Worm (Caenorhabditis elegans): ENCODE data around the gene haf-3.
"Not testable (repeated sequence)": the region's sequence is repeated elsewhere in the genome, so short reads cannot be mapped to it uniquely, and the experiment has no call there.

haf-3 gene

DNA sequence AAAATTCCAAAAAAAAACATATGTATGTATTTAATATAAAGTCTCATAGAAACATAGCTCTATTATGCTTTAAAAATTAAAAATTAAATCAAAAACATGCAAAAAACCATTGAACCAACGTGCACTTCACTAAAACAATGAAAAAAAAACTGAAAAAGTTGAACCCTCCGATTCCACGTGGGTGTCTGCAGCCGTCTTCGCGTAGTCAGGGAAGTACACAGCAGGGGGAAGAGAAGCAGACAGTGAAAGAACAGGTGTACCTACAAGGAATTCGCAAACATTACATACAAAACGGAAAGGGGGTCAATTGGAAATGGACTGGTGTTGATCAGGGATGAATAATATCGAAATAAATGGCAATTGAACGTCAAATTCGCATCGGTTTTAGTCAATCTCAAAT lies 8.0 kb upstream of the haf-3 start:
- no peak for TF ChIP-seq unc-62 (GFP tag; optimal IDR thresholded peaks at IDR 0.05)

DNA sequence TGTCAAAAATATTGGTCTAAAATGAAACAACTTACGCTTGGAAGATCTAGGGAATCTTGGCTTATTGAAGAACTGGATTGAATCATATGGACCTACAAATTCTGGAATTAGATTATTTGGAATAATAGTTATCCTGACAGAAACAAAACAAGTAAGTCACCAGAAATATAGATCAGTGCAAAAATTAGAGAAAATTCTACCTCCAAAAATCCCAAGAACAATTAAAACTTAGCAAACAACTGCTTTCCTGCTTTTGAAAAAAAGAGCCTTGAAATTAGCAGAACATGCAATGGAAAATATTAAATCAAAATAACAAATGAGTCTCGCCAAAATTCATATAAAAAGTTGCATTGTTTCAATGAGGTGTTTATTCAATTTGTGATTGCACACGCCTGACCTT lies 7.2 kb upstream of the haf-3 start, which contains the start of gene nhr-60:
Gene nhr-60 (minus strand): TSS at position 101 of the 400 bp plus-strand sequence.
- TF ChIP-seq unc-62 (GFP tag; optimal IDR thresholded peaks at IDR 0.05): no peak

DNA sequence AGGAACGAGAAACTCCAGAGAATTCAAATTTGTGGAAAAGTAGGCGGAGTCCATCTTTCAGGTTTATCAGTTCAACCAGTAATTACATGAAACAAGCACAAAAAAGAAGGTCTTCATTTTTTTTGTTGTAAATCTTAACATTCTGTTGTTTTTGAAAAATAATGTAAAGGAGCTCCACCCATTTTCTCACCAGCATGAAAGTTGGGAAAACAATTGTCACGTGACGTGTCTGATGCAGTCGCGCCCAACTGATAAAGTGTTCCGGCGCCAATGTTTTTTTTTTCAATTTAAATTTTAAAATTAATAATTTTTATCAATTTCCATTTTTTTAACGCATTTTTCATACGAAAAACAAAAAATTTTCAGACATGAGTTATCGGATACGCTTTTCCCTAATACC lies 3.1 kb upstream of the haf-3 start, which contains the start of gene F57A10.4:
Gene F57A10.4 (plus strand): TSS at position 367 of the 400 bp plus-strand sequence.
- TF ChIP-seq unc-62 (GFP tag; optimal IDR thresholded peaks at IDR 0.05): no peak

DNA sequence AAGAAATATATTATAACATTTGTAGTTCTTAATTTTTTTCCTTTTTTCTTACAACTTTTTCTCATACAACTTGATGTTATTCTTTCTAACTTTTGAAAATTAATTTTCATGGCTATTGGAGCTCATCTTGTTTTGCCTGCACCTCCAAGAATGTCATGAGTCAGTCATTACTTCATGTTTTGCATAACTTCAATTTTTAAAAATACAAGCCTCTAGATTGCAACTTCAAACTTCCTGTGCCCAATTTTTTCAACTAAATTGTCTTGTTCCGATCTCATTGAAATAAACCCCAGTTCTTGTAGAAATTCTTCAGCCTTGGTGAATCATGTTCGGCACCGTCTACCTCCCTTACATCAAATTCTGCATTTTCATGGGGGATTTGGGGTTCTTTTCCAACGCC lies 7.5 kb downstream of the haf-3 start, which contains the start of gene str-9:
Gene str-9 (plus strand): TSS at position 301 of the 400 bp plus-strand sequence.
- no peak for TF ChIP-seq unc-62 (GFP tag; optimal IDR thresholded peaks at IDR 0.05)

DNA sequence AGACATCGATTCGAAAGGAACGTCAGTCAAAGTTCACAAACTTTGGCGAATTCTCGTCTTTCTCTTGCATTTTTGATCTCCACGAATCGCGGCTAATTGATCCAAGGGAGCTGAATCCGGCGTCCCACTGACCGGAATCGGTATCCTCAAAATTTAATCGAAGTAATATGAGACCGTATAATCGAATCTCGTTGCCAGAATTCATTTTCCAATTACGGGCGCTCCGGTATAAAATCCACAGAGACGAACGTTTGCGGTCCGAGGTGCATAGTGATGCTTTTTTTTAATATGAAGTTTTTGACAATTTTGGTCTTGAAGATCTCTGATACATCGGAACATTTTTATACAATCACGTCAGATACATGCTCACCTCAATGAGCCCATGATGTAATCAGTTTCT lies 8.3 kb downstream of the haf-3 start:
- TF ChIP-seq unc-62 (GFP tag; optimal IDR thresholded peaks at IDR 0.05): no peak

DNA sequence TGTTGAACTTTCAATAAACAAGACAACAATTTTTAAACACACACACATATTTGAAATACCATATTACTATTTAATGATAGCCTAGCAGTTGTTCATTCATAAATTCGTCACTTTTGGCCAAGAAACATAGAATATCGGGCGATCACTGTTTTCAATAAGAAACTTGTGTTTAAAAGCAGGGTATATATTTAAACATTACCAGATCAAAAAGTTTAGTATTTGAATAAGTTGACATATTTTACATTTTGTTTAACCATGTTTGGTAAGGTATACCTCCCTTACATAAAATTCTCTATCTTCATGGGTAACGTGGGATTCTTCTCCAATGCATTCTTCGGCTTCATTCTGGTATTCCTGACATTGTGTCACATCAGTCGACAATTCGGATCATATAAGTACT lies 11.2 kb downstream of the haf-3 start, which contains the start of gene str-8:
Gene str-8 (plus strand): TSS at position 301 of the 400 bp plus-strand sequence.
- TF ChIP-seq unc-62 (GFP tag; optimal IDR thresholded peaks at IDR 0.05): not testable (repeated sequence)

DNA sequence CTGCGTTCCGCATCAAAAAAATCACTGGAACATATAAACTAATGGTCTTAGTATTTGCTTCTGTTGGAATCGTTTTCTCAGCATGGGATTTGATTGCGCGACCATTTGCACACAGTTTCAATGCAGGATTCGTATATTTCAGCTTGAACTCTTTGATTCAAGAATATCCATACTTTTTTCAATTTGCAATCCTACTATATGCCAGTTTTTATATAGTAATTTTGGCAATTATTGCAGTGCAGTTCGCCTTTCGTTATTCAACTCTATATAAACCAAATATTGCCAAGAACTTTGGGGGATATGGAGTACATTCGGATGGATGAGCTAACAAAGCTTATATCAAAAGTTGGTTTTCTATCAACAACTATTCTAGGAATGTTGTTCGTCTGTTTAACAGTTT lies 13.0 kb downstream of the haf-3 start, which contains the start of gene str-5:
Gene str-5 (plus strand): TSS at position 301 of the 400 bp plus-strand sequence.
- not testable (repeated sequence) for TF ChIP-seq unc-62 (GFP tag; optimal IDR thresholded peaks at IDR 0.05)

DNA sequence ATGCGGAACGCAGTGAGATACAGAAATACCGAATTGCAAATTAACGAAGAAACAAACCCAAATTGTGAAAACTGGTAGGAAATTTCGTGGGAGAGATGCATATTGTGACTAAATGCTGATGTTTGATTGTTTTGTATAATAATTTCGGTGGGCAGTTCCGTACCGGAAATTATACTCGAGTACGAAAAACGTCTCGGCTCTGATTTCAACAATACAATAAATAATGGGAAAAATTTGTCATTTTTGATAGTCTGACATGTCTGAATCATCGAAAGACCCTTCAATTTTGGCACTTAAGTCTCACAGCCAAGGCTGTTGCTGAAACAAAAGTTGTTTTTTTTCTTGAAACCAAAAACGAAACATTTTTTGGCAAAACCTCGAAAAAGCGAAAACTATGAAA lies 13.9 kb downstream of the haf-3 start, which contains the start of gene str-43:
Gene str-43 (minus strand): TSS at position 101 of the 400 bp plus-strand sequence.
- TF ChIP-seq unc-62 (GFP tag; optimal IDR thresholded peaks at IDR 0.05): no peak

DNA sequence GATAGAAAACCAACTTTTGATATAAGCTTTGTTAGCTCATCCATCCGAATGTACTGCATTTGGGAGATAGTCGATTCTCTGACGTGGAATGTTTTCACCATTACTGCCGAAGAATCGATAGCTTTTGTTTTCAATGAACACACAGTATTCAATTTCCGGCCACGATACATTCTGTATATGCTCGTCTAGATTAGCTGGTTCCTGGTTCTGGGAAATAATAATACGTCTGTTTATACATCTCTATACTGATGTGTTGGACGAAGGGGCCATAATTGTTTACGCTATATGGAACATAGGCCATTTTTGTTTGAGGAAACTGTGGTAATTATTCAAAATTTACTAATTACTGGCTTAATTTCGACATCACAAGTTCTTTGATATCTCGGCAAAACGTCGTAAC lies 15.8 kb downstream of the haf-3 start, which contains the start of gene str-6:
Gene str-6 (minus strand): TSS at position 101 of the 400 bp plus-strand sequence.
- no peak for TF ChIP-seq unc-62 (GFP tag; optimal IDR thresholded peaks at IDR 0.05)

DNA sequence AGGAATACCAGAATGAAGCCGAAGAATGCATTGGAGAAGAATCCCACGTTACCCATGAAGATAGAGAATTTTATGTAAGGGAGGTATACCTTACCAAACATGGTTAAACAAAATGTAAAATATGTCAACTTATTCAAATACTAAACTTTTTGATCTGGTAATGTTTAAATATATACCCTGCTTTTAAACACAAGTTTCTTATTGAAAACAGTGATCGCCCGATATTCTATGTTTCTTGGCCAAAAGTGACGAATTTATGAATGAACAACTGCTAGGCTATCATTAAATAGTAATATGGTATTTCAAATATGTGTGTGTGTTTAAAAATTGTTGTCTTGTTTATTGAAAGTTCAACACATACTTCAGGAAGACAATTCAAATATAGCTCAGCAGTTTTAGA lies 17.6 kb downstream of the haf-3 start, which contains the start of gene T23D5.8:
Gene T23D5.8 (minus strand): TSS at position 101 of the 400 bp plus-strand sequence.
- TF ChIP-seq unc-62 (GFP tag; optimal IDR thresholded peaks at IDR 0.05): not testable (repeated sequence)

DNA sequence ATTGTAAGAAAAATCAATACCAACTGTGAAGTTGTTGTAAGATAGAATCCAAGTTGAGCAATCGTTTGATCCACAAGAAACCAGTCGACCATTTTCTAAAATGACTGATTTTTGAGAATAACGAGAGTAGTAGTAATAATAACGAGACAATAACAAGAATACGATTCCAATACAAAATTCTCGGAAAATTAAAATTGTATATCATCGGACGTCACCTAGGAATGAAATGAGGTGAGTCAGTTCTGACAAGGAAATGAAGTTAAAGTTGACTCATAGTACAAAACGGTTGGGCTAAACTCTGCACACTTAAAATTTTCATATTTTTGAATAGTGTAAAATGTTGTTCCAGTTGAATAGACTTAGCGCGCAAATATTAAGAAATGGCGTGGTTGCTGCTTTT lies 21.6 kb downstream of the haf-3 start, which contains the start of gene str-19:
Gene str-19 (minus strand): TSS at position 101 of the 400 bp plus-strand sequence.
- TF ChIP-seq unc-62 (GFP tag; optimal IDR thresholded peaks at IDR 0.05): not testable (repeated sequence)

DNA sequence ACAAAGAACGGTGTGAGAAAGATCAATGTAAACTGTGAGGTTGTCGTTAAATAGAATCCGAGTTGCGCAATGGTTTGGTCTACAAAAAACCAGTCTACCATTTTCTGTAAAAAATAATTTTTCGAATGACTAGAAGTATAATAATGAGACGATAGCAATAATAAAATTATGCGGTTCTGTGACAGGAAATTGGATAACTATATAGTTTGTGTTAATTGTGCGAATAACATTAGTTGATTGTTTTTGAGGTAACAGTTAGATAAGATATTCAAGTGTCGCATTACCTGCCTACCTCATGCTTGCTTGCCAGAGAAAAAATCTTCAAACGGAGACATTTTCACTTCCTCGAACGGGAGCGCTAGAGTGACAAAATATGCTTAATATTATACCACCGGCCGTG lies 24.1 kb downstream of the haf-3 start, which contains the start of gene str-18:
Gene str-18 (minus strand): TSS at position 101 of the 400 bp plus-strand sequence.
- TF ChIP-seq unc-62 (GFP tag; optimal IDR thresholded peaks at IDR 0.05): no peak

DNA sequence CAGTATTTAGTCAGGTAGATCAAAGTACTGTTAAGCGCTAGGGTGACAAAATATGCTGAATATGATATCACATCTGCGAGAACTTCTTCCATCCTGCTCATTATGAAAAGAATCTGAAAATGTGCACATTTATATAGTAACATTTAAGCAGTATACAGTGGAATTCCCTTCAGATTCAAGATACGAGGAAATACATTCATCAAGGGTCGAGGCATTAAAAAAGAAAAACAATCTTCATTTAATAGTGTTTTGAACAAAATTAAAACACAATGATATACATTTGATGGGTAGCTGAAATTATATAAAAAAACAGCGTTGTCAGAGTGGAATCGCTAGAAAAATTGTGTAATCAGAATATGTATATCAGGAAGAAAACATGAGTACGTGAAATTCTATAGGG lies 30.3 kb downstream of the haf-3 start, which contains the start of gene str-27:
Gene str-27 (minus strand): TSS at position 101 of the 400 bp plus-strand sequence.
- no peak for TF ChIP-seq unc-62 (GFP tag; optimal IDR thresholded peaks at IDR 0.05)

DNA sequence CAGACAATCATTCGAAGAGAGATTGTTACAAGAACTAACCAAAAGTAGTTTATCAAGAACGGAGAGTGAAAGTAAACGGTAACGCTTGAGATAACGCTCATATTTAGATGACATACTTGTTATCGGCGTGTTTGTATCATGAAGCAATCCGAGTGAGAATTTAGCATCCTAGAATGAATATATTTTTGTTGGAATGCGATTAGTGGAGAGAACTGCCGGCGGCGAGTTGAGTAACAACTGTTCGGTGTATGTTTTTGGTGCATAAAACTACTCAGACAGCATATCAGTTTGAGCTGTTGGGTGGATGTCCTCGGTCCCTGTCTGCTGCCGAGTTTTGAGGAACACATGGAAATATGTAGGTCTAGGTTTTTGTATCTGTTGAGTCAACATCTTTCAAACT lies 32.4 kb downstream of the haf-3 start, which contains the start of gene T23D5.3:
Gene T23D5.3 (minus strand): TSS at position 101 of the 400 bp plus-strand sequence.
- no peak for TF ChIP-seq unc-62 (GFP tag; optimal IDR thresholded peaks at IDR 0.05)

DNA sequence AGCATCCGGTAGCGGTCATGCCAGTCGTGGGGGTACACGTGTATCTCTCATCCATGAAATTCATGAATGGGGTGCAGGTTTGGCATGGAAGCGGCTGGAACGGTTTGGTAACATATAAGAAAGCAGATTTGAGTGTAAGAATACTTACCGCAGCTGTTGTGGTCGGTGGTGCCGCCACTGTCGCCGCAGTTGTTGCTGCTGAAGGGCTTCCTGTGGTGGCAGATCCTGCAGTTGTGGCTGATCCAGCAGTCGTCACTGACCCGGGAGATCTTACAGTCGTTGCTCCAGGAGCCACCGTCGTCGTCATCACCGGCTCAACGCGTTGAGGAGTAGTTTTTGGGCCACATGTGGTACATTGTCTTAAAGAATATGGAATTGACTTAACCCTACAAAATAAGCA lies 33.0 kb downstream of the haf-3 start:
- no peak for TF ChIP-seq unc-62 (GFP tag; optimal IDR thresholded peaks at IDR 0.05)

DNA sequence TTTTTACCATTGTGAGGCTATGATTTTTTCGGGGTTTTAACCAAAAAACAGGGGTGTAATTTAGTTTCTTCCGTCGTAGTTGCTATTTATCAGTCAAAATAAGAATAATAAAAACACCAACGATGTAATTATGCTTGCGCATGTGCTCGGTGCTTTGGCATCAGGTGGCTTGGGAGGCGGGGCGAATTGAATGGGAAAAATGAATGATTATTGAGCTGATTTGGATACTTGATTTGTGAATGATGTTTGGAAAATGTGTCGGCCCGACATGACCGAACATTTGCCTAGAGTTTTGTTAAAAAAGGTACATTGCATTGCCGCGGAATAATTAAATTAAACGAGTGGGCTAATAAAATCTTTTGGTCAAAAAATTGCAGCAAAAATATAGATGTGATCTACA lies 33.8 kb downstream of the haf-3 start, which contains the start of gene str-38:
Gene str-38 (minus strand): TSS at position 101 of the 400 bp plus-strand sequence.
- no peak for TF ChIP-seq unc-62 (GFP tag; optimal IDR thresholded peaks at IDR 0.05)

DNA sequence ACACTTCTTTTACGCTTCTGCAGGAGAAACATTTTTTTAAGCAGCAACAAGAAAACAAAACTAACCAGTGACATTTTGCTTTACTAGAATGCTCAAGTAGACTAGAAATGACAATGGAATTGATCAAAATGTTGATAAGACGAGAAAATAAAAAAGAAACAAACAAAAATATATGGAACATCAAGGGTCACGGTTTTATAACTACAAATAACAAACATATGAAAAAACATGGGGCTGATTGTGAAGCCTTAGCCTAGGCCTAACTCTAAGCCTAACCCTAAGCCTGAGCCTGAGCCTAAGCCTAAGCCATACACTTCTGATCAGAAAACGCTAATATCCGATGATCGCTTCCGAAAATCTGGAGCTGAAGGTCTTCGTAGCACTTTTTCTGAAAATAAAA lies 35.5 kb downstream of the haf-3 start, which contains the start of gene Y6E2A.10:
Gene Y6E2A.10 (minus strand): TSS at position 101 of the 400 bp plus-strand sequence.
- TF ChIP-seq unc-62 (GFP tag; optimal IDR thresholded peaks at IDR 0.05): no peak

Data from whole organism, dauer.